Worm (Caenorhabditis elegans): ENCODE results near the gene nhr-225.

DNA sequence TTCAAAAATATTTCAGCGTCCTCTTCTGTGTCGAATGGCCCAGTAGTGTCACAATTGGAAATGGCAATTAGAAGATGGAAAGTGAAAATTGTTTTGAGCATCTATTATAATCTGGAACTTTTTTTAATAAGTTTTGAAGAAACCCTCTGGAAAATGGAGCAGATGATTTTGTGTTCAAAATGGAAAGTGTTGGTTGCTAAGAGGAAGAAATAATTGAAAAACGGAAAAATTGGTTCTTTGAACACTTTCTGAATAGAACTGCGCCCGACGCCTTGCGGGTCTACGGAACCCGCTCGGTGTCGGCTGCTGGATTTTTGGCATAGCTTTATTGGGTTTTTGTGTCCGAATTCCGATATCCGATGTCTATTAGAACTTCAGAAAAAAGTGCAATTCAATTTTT, 45.9 kb upstream of the nhr-225 start, which contains the start of gene irld-28:
- TF ChIP-seq him-1 (tag; optimal IDR thresholded peaks at IDR 0.05) (no peak), die-1 (tag; optimal IDR thresholded peaks at IDR 0.05) (no peak), F22D6.2 (tag; optimal IDR thresholded peaks at IDR 0.05) (no peak), nhr-90 (tag; optimal IDR thresholded peaks at IDR 0.05) (no peak), ztf-26 (tag; optimal IDR thresholded peaks at IDR 0.05) (no peak), athp-1 (tag; optimal IDR thresholded peaks at IDR 0.05) (no peak), F49E8.2 (tag; optimal IDR thresholded peaks at IDR 0.05; ENCODE audit: insufficient read depth) (no peak), mel-28 (tag; optimal IDR thresholded peaks at IDR 0.05; ENCODE audit: borderline replicate concordance) (no peak), B0261.1 (tag; optimal IDR thresholded peaks at IDR 0.05) (no peak), pha-4 (tag; optimal IDR thresholded peaks at IDR 0.05) (no peak), xnd-1 (tag; optimal IDR thresholded peaks at IDR 0.05) (no peak), B0019.2 (GFP tag; conservative IDR thresholded peaks at IDR 0.05) (no peak)
